Worm (Caenorhabditis elegans) whole organism, early embryonic: ENCODE data around the gene serp-1.2.

Source experiments
- F13C5.2 ChIP-seq: sonication (generic microtip); optimal IDR thresholded peaks from 2 replicates; lab custom pipeline; 2017; ENCODE audit warnings: mild to moderate bottlenecking, missing genetic modification characterization, inconsistent platforms, missing compliant biosample characterization
- ama-1 ChIP-seq: fragments of 150-350 bp; optimal IDR thresholded peaks from 2 replicates; lab custom pipeline; 2014
- ceh-13 ChIP-seq: fragments of 200-800 bp; sonication (Bioruptor generic); optimal IDR thresholded peaks from 2 replicates; lab custom pipeline; 2018; ENCODE audit warnings: mild to moderate bottlenecking, missing genetic modification characterization, missing compliant biosample characterization
- ceh-36 ChIP-seq: sonication (generic microtip); optimal IDR thresholded peaks from 2 replicates; lab custom pipeline; 2016; ENCODE audit warnings: missing genetic modification characterization, inconsistent platforms, missing compliant biosample characterization
- ets-7 ChIP-seq: sonication (generic microtip); optimal IDR thresholded peaks from 2 replicates; lab custom pipeline; 2016; ENCODE audit warnings: missing genotype, missing genetic modification characterization, missing compliant biosample characterization
- pes-1 ChIP-seq: fragments of 200-800 bp; sonication (Bioruptor generic); IDR thresholded peaks from 2 replicates; pipeline ENCODE4 v1.3.6; 2022; ENCODE audit warnings: missing genetic modification reagents, missing genetic modification characterization, missing compliant biosample characterization
- scrt-1 ChIP-seq: fragments of 200-800 bp; sonication (Bioruptor generic); IDR thresholded peaks from 2 replicates; pipeline ENCODE4 v1.3.6; 2022; ENCODE audit warnings: missing genetic modification characterization, missing compliant biosample characterization
- tbx-37 ChIP-seq: fragments of 200-800 bp; sonication (Bioruptor generic); conservative IDR thresholded peaks from 2 replicates; pipeline ENCODE4 v1.3.6; 2022; ENCODE audit warnings: missing genetic modification reagents, missing genetic modification characterization, missing compliant biosample characterization

DNA sequence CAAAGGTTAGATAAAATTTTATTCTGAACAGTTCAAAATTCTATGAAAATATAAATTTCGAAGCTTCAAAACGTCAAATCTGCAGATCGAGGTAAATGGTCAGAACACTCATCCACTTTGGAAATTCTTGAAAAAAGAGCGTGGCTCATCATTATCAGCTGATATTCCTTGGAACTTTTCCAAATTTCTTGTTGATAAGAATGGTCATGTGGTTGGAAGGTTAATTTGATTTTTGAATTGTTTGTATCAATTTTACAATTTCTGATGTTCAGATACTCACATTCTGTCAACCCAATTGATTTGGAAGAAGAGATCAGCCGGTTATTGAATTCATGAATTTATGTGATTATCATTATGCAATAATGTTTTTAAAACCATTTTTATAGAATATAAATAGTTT is 2.4 kb upstream of the serp-1.2 start:
- no peak for TF ChIP-seq tbx-37 (GFP tag; lab: Robert Waterston, UW)
- TF ChIP-seq ama-1 (lab: Kevin White, UChicago): no peak
- TF ChIP-seq ceh-36 (tag; lab: Kevin White, UChicago): no peak
- TF ChIP-seq pes-1: no peak
- TF ChIP-seq F13C5.2 (tag; lab: Kevin White, UChicago): no peak
- TF ChIP-seq scrt-1 (GFP tag; lab: Robert Waterston, UW): no peak
- TF ChIP-seq ets-7 (tag; lab: Kevin White, UChicago): no peak
- TF ChIP-seq ceh-13 (GFP tag; lab: Kevin White, UChicago): no peak
